Worm (Caenorhabditis elegans) whole organism, L2 larva: ENCODE data around the gene str-83.

Source experiments
- R02D3.7 ChIP-seq: fragments of 150-350 bp; optimal IDR thresholded peaks from 2 replicates; lab custom pipeline; 2014; ENCODE audit warnings: missing biosample characterization, missing genetic modification characterization
- ZK546.5 ChIP-seq: sonication (generic microtip); optimal IDR thresholded peaks from 2 replicates; lab custom pipeline; 2017; ENCODE audit warnings: missing biosample characterization, missing genetic modification characterization
- crh-2 ChIP-seq: sonication (generic microtip); optimal IDR thresholded peaks from 2 replicates; lab custom pipeline; 2017; ENCODE audit warnings: missing biosample characterization, missing genetic modification characterization
- dmd-4 ChIP-seq: sonication (generic microtip); optimal IDR thresholded peaks from 2 replicates; lab custom pipeline; 2017; ENCODE audit warnings: missing biosample characterization, missing genetic modification characterization
- egl-27 ChIP-seq: sonication (generic microtip); optimal IDR thresholded peaks from 3 replicates; lab custom pipeline; 2017; ENCODE audit warnings: missing biosample characterization, missing genetic modification reagents, missing genetic modification characterization
- elt-3 ChIP-seq: sonication (generic microtip); optimal IDR thresholded peaks from 2 replicates; lab custom pipeline; 2017; ENCODE audit warnings: missing biosample characterization, missing genetic modification characterization
- fos-1 ChIP-seq: fragments of 150-350 bp; optimal IDR thresholded peaks from 2 replicates; lab custom pipeline; 2014; ENCODE audit warnings: missing biosample characterization, missing genetic modification characterization
- gmeb-1 ChIP-seq: fragments of 150-350 bp; optimal IDR thresholded peaks from 2 replicates; lab custom pipeline; 2014; ENCODE audit warnings: missing biosample characterization, missing genetic modification characterization
- mbf-1 ChIP-seq: sonication (generic microtip); optimal IDR thresholded peaks from 2 replicates; lab custom pipeline; 2017; ENCODE audit warnings: missing biosample characterization, missing genetic modification characterization
- mdl-1 ChIP-seq, 2 experiments: fragments of 150-350 bp in 1 of 2; sonication (generic microtip) in 1 of 2; optimal IDR thresholded peaks; 2 replicates each; lab custom pipeline; 2017; ENCODE audit warnings: missing biosample characterization in 2 of 2, missing genetic modification characterization in 2 of 2
- nhr-10 ChIP-seq: sonication (generic microtip); optimal IDR thresholded peaks from 2 replicates; lab custom pipeline; 2017; ENCODE audit warnings: missing biosample characterization, missing genetic modification characterization
- nhr-11 ChIP-seq: fragments of 150-350 bp; optimal IDR thresholded peaks from 2 replicates; lab custom pipeline; 2014; ENCODE audit warnings: missing biosample characterization, missing genetic modification characterization
- nhr-129 ChIP-seq: fragments of 150-350 bp; optimal IDR thresholded peaks from 2 replicates; lab custom pipeline; 2014; ENCODE audit warnings: missing biosample characterization, missing genetic modification characterization
- nhr-23 ChIP-seq: fragments of 150-350 bp; optimal IDR thresholded peaks from 2 replicates; lab custom pipeline; 2014; ENCODE audit warnings: missing biosample characterization, missing genetic modification reagents, missing genetic modification characterization
- nhr-77 ChIP-seq: fragments of 150-350 bp; optimal IDR thresholded peaks from 2 replicates; lab custom pipeline; 2014; ENCODE audit warnings: missing biosample characterization, missing genetic modification characterization
- skn-1 ChIP-seq: sonication (generic microtip); optimal IDR thresholded peaks from 2 replicates; lab custom pipeline; 2017; ENCODE audit warnings: missing biosample characterization, missing genetic modification characterization
- sma-3 ChIP-seq: sonication (generic microtip); optimal IDR thresholded peaks from 2 replicates; lab custom pipeline; 2016; ENCODE audit warnings: missing genetic modification reagents, missing genetic modification characterization, missing compliant biosample characterization
- sma-9 ChIP-seq, 2 experiments: fragments of 150-350 bp in 1 of 2; sonication (generic microtip) in 1 of 2; optimal IDR thresholded peaks; 2 replicates each; lab custom pipeline; 2014 to 2016; ENCODE audit warnings: missing genetic modification characterization in 2 of 2, mild to moderate bottlenecking in 1 of 2, missing biosample characterization in 1 of 2, missing compliant biosample characterization in 1 of 2, missing genetic modification reagents in 1 of 2, moderate library complexity in 1 of 2
- unc-39 ChIP-seq: fragments of 150-350 bp; optimal IDR thresholded peaks from 2 replicates; lab custom pipeline; 2014; ENCODE audit warnings: missing biosample characterization, missing genetic modification characterization
- unc-55 ChIP-seq: fragments of 150-350 bp; sonication (generic microtip); optimal IDR thresholded peaks from 3 replicates; lab custom pipeline; 2014; ENCODE audit warnings: missing biosample characterization, missing genetic modification reagents, missing genetic modification characterization
- ztf-4 ChIP-seq: fragments of 150-350 bp; optimal IDR thresholded peaks from 2 replicates; lab custom pipeline; 2014; ENCODE audit warnings: missing biosample characterization, missing genetic modification characterization

The str-83 gene

ce11 chrV:4022309-4022708 is 45.2 kb downstream of the str-83 start, which contains the start of gene cyp-35A3:
Gene cyp-35A3, plus strand, starts transcription at chrV:4022609.
- TF ChIP-seq unc-55 (GFP tag; lab: Kevin White, UChicago) = no peak
- TF ChIP-seq nhr-23 (tag; lab: Kevin White, UChicago) = no peak
- no peak for TF ChIP-seq dmd-4
- no peak for TF ChIP-seq fos-1 (tag; lab: Kevin White, UChicago)
- no peak for TF ChIP-seq sma-9 (GFP tag; optimal IDR thresholded peaks at IDR 0.05; lab: Kevin White, UChicago)
- TF ChIP-seq sma-9 (tag; optimal IDR thresholded peaks at IDR 0.05; lab: Kevin White, UChicago) = no peak

- peak; percentile 67 for TF ChIP-seq skn-1 (tag; lab: Kevin White, UChicago)
- TF ChIP-seq R02D3.7 (tag; lab: Kevin White, UChicago) = no peak
- peak; percentile 86 for TF ChIP-seq nhr-129 (tag; lab: Kevin White, UChicago)
- TF ChIP-seq mdl-1 (tag; optimal IDR thresholded peaks at IDR 0.05; lab: Kevin White, UChicago) = no peak
- no peak for TF ChIP-seq mbf-1 (tag; lab: Kevin White, UChicago)
- peak; percentile 59 for TF ChIP-seq sma-9 (GFP tag; optimal IDR thresholded peaks at IDR 0.05; lab: Kevin White, UChicago)
- no peak for TF ChIP-seq sma-9 (tag; optimal IDR thresholded peaks at IDR 0.05; lab: Kevin White, UChicago)
- no peak for TF ChIP-seq egl-27 (tag; lab: Kevin White, UChicago)
- TF ChIP-seq unc-39 (tag; lab: Kevin White, UChicago) = no peak
- peak; percentile 34 for TF ChIP-seq crh-2 (tag; lab: Kevin White, UChicago)
- no peak for TF ChIP-seq sma-3
- TF ChIP-seq ztf-4 (tag; lab: Kevin White, UChicago) = no peak
- TF ChIP-seq nhr-11 (tag; lab: Kevin White, UChicago) = no peak
- no peak for TF ChIP-seq elt-3
- TF ChIP-seq gmeb-1 = peak; percentile 46
- peak; percentile 97 for TF ChIP-seq fos-1 (tag; lab: Kevin White, UChicago)
- TF ChIP-seq nhr-77 = no peak
- no peak for TF ChIP-seq ZK546.5 (tag; lab: Kevin White, UChicago)
- TF ChIP-seq nhr-10 (tag; lab: Kevin White, UChicago) = no peak
Observed at ce11 chrV:4024777-4025176, 47.7 kb downstream of the str-83 start, which contains the start of gene K09D9.1. Gene K09D9.1, plus strand, starts transcription at chrV:4025047.
